Worm (Caenorhabditis elegans): ENCODE results near the gene Y60A9.3.

DNA sequence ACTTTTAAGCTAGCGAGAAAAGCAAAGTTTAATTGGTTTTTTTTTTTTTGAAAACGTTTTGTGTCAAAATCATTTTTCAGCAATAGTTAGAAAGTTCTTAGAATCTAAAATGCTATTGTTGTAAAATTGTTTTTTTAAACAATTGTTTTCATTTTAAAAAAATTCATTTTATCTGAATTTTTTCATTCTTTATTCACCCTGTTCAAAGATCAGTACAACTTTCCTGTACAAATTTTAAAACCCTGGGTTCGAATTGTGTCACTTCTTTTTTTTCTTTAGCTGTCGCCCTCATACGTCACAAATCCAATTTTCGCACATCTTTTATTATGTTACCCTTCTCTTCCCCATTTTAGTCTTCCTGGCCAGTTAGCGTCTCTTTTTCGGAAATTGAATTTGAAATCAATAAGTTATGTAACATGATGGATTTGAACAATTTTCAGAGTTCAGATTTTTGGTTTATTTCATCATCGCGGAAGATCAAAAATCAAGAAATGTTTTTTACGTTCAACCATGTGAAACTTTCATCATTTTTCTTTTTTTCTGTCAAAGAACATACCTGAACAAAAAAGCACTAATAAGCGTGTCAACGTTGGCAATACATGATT, 26.3 kb upstream of the Y60A9.3 start:
- TF ChIP-seq ets-7 (tag; optimal IDR thresholded peaks at IDR 0.05) (no peak), aly-1 (tag; optimal IDR thresholded peaks at IDR 0.05) (no peak), ceh-36 (tag; optimal IDR thresholded peaks at IDR 0.05) (no peak), hnd-1 (tag; optimal IDR thresholded peaks at IDR 0.05) (no peak), hmbx-1 (tag; optimal IDR thresholded peaks at IDR 0.05) (no peak), ama-1 (optimal IDR thresholded peaks at IDR 0.05) (no peak), tra-4 (tag; optimal IDR thresholded peaks at IDR 0.05) (no peak), sea-1 (GFP tag; conservative IDR thresholded peaks at IDR 0.05) (no peak), scrt-1 (GFP tag; IDR thresholded peaks at IDR 0.05) (no peak), hmg-4 (GFP tag; optimal IDR thresholded peaks at IDR 0.05) (no peak)

Measured in whole organism, early embryonic.